Fruit fly (Drosophila melanogaster): ENCODE results near the gene lost.

The lost gene

DNA sequence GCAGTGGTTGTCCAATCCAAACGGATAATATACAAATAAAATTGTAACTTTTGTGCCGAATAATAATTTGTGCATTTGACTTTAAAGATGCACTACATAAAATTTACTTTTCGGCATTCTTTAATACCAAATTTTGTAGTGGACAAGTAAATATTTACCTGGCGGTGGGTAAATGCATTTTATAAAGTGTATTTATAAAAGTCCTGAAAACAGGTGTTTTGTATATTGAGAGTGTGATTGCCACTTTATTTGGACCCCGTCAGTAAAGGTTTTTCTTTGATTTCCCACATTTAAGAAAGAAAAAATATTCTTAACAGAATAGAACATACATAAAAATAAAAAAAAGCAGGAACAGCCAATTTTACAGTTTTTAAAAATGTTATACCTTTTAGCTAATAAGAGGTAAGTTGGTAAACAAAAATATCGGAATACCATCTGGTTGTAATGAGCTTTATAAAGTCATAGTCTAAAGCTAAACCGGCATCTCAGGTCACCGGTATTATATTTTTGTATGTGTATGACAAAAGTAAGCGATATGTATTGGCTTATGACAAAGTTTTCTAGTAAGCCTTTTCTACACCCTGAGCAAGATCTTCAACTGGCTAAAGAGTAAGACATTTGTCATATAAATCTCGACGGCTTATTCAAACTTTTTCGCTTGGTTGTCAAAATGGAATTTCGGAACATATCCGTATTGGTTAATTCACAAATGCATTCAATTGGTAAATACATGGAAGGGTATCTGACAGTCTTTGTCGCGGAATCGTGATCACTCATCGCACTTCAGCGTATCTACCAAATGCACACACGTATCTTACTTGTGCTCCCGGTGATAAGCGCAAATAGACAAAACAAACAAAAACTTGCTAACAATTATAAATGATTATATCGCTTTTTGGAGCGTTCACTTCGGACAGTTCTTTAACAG, 8.0 kb upstream of the lost start (continued):
- TF ChIP-seq CG8388 (GFP tag; optimal IDR thresholded peaks at IDR 0.05) = peak; percentile 81
- TF ChIP-seq CG8765 (GFP tag; IDR thresholded peaks at IDR 0.05) = peak; percentile 23; the same call in 1 of the 2 replicates
- peak; percentile 73 for TF ChIP-seq slp2 (GFP tag; optimal IDR thresholded peaks at IDR 0.05)
- peak; percentile 58 for TF ChIP-seq CG11085 (GFP tag; IDR thresholded peaks at IDR 0.05)
- TF ChIP-seq CG18764 (GFP tag; optimal IDR thresholded peaks at IDR 0.05) = peak; percentile 67
- TF ChIP-seq lbe (GFP tag; optimal IDR thresholded peaks at IDR 0.05) = peak; percentile 91
- TF ChIP-seq Atf-2 (GFP tag; optimal IDR thresholded peaks at IDR 0.05) = peak; percentile 79
- TF ChIP-seq CrebB (tag; optimal IDR thresholded peaks at IDR 0.05) = peak; percentile 83
- TF ChIP-seq gfzf (GFP tag; optimal IDR thresholded peaks at IDR 0.05) = no peak
- peak; percentile 91 for TF ChIP-seq Ptx1 (GFP tag; IDR thresholded peaks at IDR 0.05)
- peak; percentile 88 for TF ChIP-seq CG12659 (GFP tag; optimal IDR thresholded peaks at IDR 0.05)
- no peak for TF ChIP-seq hb (GFP tag; IDR thresholded peaks at IDR 0.05; ENCODE audit: partially characterized antibody)
- TF ChIP-seq ewg (GFP tag; optimal IDR thresholded peaks at IDR 0.05) = peak; percentile 77
- peak; percentile 85 for TF ChIP-seq eyg (GFP tag; optimal IDR thresholded peaks at IDR 0.05)
- TF ChIP-seq CG12104 (GFP tag; optimal IDR thresholded peaks at IDR 0.05) = peak; percentile 77
- peak; percentile 84 for TF ChIP-seq scrt (GFP tag; optimal IDR thresholded peaks at IDR 0.05)
- peak; percentile 57 for TF ChIP-seq twi (tag; optimal IDR thresholded peaks at IDR 0.05)
- TF ChIP-seq vfl (GFP tag; optimal IDR thresholded peaks at IDR 0.05) = peak; percentile 80
- peak; percentile 88 for TF ChIP-seq CG9609 (GFP tag; optimal IDR thresholded peaks at IDR 0.05)
- peak; percentile 56 for TF ChIP-seq E2f2 (GFP tag; IDR thresholded peaks at IDR 0.05)
- peak; percentile 73; the same call in 1 of the 2 replicates for TF ChIP-seq bowl (GFP tag; IDR thresholded peaks at IDR 0.05)
- no peak for TF ChIP-seq CG1832 (GFP tag; optimal IDR thresholded peaks at IDR 0.05)
- TF ChIP-seq Gug (GFP tag; IDR thresholded peaks at IDR 0.05) = peak; percentile 81
- peak; percentile 92 for TF ChIP-seq HmgZ (tag; optimal IDR thresholded peaks at IDR 0.05)
- peak; percentile 68 for TF ChIP-seq CG11696 (GFP tag; IDR thresholded peaks at IDR 0.05)
- TF ChIP-seq Hmr (GFP tag; optimal IDR thresholded peaks at IDR 0.05) = peak; percentile 89
- peak; percentile 71 for TF ChIP-seq pnt (GFP tag; optimal IDR thresholded peaks at IDR 0.05)
- TF ChIP-seq CG15073 (GFP tag; optimal IDR thresholded peaks at IDR 0.05) = no peak
- peak; percentile 26; the same call in 1 of the 2 replicates for TF ChIP-seq sim (GFP tag; IDR thresholded peaks at IDR 0.05)
- peak; percentile 62 for TF ChIP-seq cato (GFP tag; optimal IDR thresholded peaks at IDR 0.05; ENCODE audit: borderline replicate concordance)
- TF ChIP-seq gem (tag; optimal IDR thresholded peaks at IDR 0.05) = peak; percentile 94
- peak; percentile 71 for TF ChIP-seq NFAT (GFP tag; IDR thresholded peaks at IDR 0.05)
- peak; percentile 75 for TF ChIP-seq fd64A (GFP tag; optimal IDR thresholded peaks at IDR 0.05)
- TF ChIP-seq fd3F (GFP tag; optimal IDR thresholded peaks at IDR 0.05) = peak; percentile 79
- TF ChIP-seq Meics (GFP tag; optimal IDR thresholded peaks at IDR 0.05) = peak; percentile 88
- peak; percentile 91 for TF ChIP-seq zfh2 (GFP tag; optimal IDR thresholded peaks at IDR 0.05)
- peak; percentile 95 for TF ChIP-seq Atf6 (GFP tag; IDR thresholded peaks at IDR 0.05)
- TF ChIP-seq CG7271 (tag; optimal IDR thresholded peaks at IDR 0.05) = peak; percentile 15
- TF ChIP-seq H2.0 (GFP tag; IDR thresholded peaks at IDR 0.05) = peak; percentile 82
- TF ChIP-seq Antp (GFP tag; optimal IDR thresholded peaks at IDR 0.05) = peak; percentile 90
- peak; percentile 65 for TF ChIP-seq dm (GFP tag; optimal IDR thresholded peaks at IDR 0.05)
- peak; percentile 90 for TF ChIP-seq unpg (GFP tag; optimal IDR thresholded peaks at IDR 0.05)
- TF ChIP-seq Ada2b (GFP tag; IDR thresholded peaks at IDR 0.05) = peak; percentile 86
- TF ChIP-seq CG7745 (tag; optimal IDR thresholded peaks at IDR 0.05) = no peak
- TF ChIP-seq MESR4 (GFP tag; optimal IDR thresholded peaks at IDR 0.05) = peak; percentile 19
- peak; percentile 86 for TF ChIP-seq CG32772 (GFP tag; IDR thresholded peaks at IDR 0.05)
- TF ChIP-seq E2f1 (GFP tag; IDR thresholded peaks at IDR 0.05) = peak; percentile 89
- TF ChIP-seq wor (GFP tag; IDR thresholded peaks at IDR 0.05) = peak; percentile 85
- TF ChIP-seq pita (GFP tag; optimal IDR thresholded peaks at IDR 0.05) = no peak

Data from whole organism, embryonic.